Fruit fly (Drosophila melanogaster): Measurements from ENCODE around the gene Fur1.

Fur1 gene

DNA sequence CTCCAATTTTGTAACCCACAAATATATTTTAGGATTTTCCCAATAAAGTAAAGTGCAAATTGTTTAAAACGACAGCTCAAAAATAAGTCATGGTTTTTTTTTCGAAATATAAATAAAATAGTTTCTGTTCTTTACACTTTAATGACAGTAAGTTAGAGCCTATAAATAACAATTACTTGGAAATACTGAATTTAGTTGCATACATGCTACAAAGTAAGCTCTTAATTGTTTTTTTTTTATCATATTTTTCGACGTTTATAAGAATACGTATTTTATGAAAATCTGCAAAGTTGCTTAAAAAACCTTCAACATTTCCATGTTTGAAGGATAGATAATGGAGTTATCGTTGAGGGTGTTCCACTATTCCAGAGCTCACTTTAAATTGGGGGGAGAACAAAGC, 44.7 kb upstream of the Fur1 start (continued):
- TF ChIP-seq OdsH (GFP tag; optimal IDR thresholded peaks at IDR 0.05) (peak; percentile 6), eg (GFP tag; IDR thresholded peaks at IDR 0.05) (no peak), CG10631 (GFP tag; optimal IDR thresholded peaks at IDR 0.05) (peak; percentile 8), salr (GFP tag; optimal IDR thresholded peaks at IDR 0.05) (no peak), Blimp-1 (GFP tag; optimal IDR thresholded peaks at IDR 0.05) (no peak), CG9139 (GFP tag; optimal IDR thresholded peaks at IDR 0.05) (no peak), fkh (GFP tag; optimal IDR thresholded peaks at IDR 0.05) (no peak), Eip93F (GFP tag; optimal IDR thresholded peaks at IDR 0.05) (no peak), Sox14 (GFP tag; optimal IDR thresholded peaks at IDR 0.05) (no peak), esn (GFP tag; optimal IDR thresholded peaks at IDR 0.05) (peak; percentile 41), Eip78C (GFP tag) (peak; percentile 62), CG11902 (GFP tag; optimal IDR thresholded peaks at IDR 0.05) (no peak), CG6163 (GFP tag; IDR thresholded peaks at IDR 0.05) (no peak), CG11762 (GFP tag; optimal IDR thresholded peaks at IDR 0.05; ENCODE audit: insufficient read depth) (no peak), CG10669 (GFP tag; optimal IDR thresholded peaks at IDR 0.05) (no peak), fd85E (GFP tag; optimal IDR thresholded peaks at IDR 0.05) (no peak), lz (GFP tag; optimal IDR thresholded peaks at IDR 0.05) (no peak)

DNA sequence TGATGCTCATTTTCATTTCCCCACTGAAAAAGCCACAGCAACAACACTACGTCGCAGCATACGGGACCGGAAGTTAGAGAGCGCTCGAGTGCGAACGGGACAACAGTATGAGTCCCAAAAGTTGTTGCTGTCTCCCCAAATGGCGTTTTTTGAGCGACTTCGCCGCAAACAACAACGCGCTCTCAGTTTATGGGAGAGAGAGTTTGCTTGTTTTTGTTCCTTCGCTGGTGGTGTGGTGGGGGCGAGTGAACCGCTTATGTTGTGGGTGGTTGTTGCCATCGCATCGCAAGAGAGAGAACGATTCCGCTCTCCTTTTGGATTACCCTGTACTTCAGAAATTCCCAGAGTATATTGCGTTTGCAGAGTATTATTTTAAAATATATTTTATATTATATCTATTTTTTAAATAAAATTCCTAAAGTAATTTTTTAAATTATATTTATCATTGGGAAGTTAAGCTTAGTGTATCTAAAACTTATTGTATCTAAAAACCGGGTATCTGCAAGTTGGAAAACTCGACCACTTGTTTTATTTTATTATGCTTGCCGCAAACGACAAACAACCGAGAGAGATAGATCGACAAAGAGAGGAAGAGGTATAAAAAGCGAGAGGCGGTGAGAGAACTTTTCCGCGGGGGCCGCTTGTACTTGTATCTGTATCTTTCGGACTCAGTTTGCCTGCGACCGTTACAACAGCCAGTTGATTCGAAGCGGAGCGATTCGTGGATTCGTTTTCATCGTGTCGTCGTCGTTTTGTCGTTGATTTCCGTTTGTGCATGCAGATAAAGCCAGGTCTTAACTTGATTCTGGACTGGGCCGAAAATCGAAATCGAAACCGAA, 42.8 kb upstream of the Fur1 start, which contains the start of gene msi:
Gene msi (plus strand): TSS at position 669 of the 839 bp plus-strand sequence.
- peak; percentile 84 to 97 for TF ChIP-seq salr (GFP tag; optimal IDR thresholded peaks at IDR 0.05)
- peak; percentile 92 for TF ChIP-seq CG7368 (GFP tag; optimal IDR thresholded peaks at IDR 0.05)
- TF ChIP-seq CG10631 (GFP tag; optimal IDR thresholded peaks at IDR 0.05): peak; percentile 99
- TF ChIP-seq CG4318 (GFP tag; optimal IDR thresholded peaks at IDR 0.05): peak; percentile 97
- TF ChIP-seq topi (GFP tag; optimal IDR thresholded peaks at IDR 0.05): peak; percentile 92
- peak; percentile 97 for TF ChIP-seq esn (GFP tag; optimal IDR thresholded peaks at IDR 0.05)
- peak; percentile 83 for TF ChIP-seq CG1621 (tag; optimal IDR thresholded peaks at IDR 0.05)
- peak; percentile 86 for TF ChIP-seq CG11762 (GFP tag; optimal IDR thresholded peaks at IDR 0.05; ENCODE audit: insufficient read depth)
- peak; percentile 98 for TF ChIP-seq dsx (GFP tag; optimal IDR thresholded peaks at IDR 0.05; ENCODE audit: poor library complexity, severe bottlenecking)
- TF ChIP-seq Eip78C (GFP tag): peak; percentile 99
- peak; percentile 98 for TF ChIP-seq CG6276 (GFP tag; optimal IDR thresholded peaks at IDR 0.05)
- TF ChIP-seq CG15336 (GFP tag; IDR thresholded peaks at IDR 0.05): peak; percentile 99
- TF ChIP-seq CG11294 (GFP tag; IDR thresholded peaks at IDR 0.05): peak; percentile 97
- peak; percentile 69 for TF ChIP-seq Ets21C (GFP tag; optimal IDR thresholded peaks at IDR 0.05)
- peak; percentile 97 to 98 for TF ChIP-seq ss (GFP tag; optimal IDR thresholded peaks at IDR 0.05)
- peak; percentile 96 for TF ChIP-seq CG6792 (GFP tag; optimal IDR thresholded peaks at IDR 0.05)
- TF ChIP-seq cyc (GFP tag; optimal IDR thresholded peaks at IDR 0.05): peak; percentile 87
- TF ChIP-seq svp (GFP tag): peak; percentile 94
- peak; percentile 98 for TF ChIP-seq CG6163 (GFP tag; IDR thresholded peaks at IDR 0.05)
- TF ChIP-seq Sox14 (GFP tag; optimal IDR thresholded peaks at IDR 0.05): peak; percentile 90
- peak; percentile 84 for TF ChIP-seq fd85E (GFP tag; optimal IDR thresholded peaks at IDR 0.05)
- TF ChIP-seq Eip93F (GFP tag; optimal IDR thresholded peaks at IDR 0.05): peak; percentile 92
- peak; percentile 93 for TF ChIP-seq Met (GFP tag; optimal IDR thresholded peaks at IDR 0.05)
- TF ChIP-seq CG6808 (GFP tag; optimal IDR thresholded peaks at IDR 0.05): peak; percentile 93
- peak; percentile 87 for TF ChIP-seq vri (GFP tag; optimal IDR thresholded peaks at IDR 0.05)
- TF ChIP-seq fd59A (GFP tag; optimal IDR thresholded peaks at IDR 0.05): peak; percentile 85
- peak; percentile 94 for TF ChIP-seq Blimp-1 (GFP tag; optimal IDR thresholded peaks at IDR 0.05)
- TF ChIP-seq Hr38 (GFP tag; optimal IDR thresholded peaks at IDR 0.05): no peak
- TF ChIP-seq CG11902 (GFP tag; optimal IDR thresholded peaks at IDR 0.05): peak; percentile 91
- TF ChIP-seq CG9139 (GFP tag; optimal IDR thresholded peaks at IDR 0.05): peak; percentile 95
- TF ChIP-seq Hr39 (GFP tag; optimal IDR thresholded peaks at IDR 0.05): peak; percentile 80
- peak; percentile 85 for TF ChIP-seq pdm3 (GFP tag; optimal IDR thresholded peaks at IDR 0.05)
- peak; percentile 98 for TF ChIP-seq eg (GFP tag; IDR thresholded peaks at IDR 0.05)
- TF ChIP-seq Smox (GFP tag; optimal IDR thresholded peaks at IDR 0.05): peak; percentile 87
- TF ChIP-seq spab (GFP tag; optimal IDR thresholded peaks at IDR 0.05): peak; percentile 97
- peak; percentile 89 for TF ChIP-seq Sox102F (GFP tag; optimal IDR thresholded peaks at IDR 0.05)
- peak; percentile 99 for TF ChIP-seq CG3032 (tag; optimal IDR thresholded peaks at IDR 0.05)
- TF ChIP-seq CG8319 (GFP tag; optimal IDR thresholded peaks at IDR 0.05): peak; percentile 91
- TF ChIP-seq achi (GFP tag; optimal IDR thresholded peaks at IDR 0.05): peak; percentile 98
- peak; percentile 98 for TF ChIP-seq CG8632 (GFP tag; optimal IDR thresholded peaks at IDR 0.05)
- TF ChIP-seq CG16779 (tag; optimal IDR thresholded peaks at IDR 0.05): peak; percentile 97
- peak; percentile 98 for TF ChIP-seq Gug (GFP tag; IDR thresholded peaks at IDR 0.05)

All from whole organism, prepupa.